Fruit fly (Drosophila melanogaster): ENCODE results near the gene CG9692.

DNA sequence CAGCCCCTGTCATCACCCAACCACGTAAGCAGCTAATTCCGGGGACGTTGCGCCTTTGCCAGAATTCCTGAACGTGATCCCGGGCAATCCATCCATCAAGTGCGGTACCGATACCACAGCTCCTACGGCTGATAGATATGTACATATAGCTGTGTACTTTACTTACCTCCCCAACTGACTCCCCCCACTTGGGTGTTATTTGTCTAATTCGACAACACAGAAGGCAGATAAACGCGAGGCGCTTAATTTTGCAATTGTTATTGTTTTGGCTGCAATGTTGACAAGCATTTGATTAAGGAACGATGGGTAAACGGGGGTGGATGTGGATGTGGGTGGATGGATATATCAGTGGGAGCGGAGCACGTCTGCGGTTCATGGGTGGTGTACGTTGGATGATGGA is 34.6 kb upstream of the CG9692 start:
- TF ChIP-seq net (GFP tag; optimal IDR thresholded peaks at IDR 0.05) (no peak), OdsH (GFP tag; optimal IDR thresholded peaks at IDR 0.05) (no peak), pdm3 (GFP tag; optimal IDR thresholded peaks at IDR 0.05) (no peak), Blimp-1 (GFP tag; optimal IDR thresholded peaks at IDR 0.05) (no peak), CG10631 (GFP tag; optimal IDR thresholded peaks at IDR 0.05) (no peak), CG8319 (GFP tag; optimal IDR thresholded peaks at IDR 0.05) (no peak), esn (GFP tag; optimal IDR thresholded peaks at IDR 0.05) (no peak), Hr38 (GFP tag; optimal IDR thresholded peaks at IDR 0.05) (no peak), spab (GFP tag; optimal IDR thresholded peaks at IDR 0.05) (no peak), fkh (GFP tag; optimal IDR thresholded peaks at IDR 0.05) (peak; percentile 87), CG16779 (tag; optimal IDR thresholded peaks at IDR 0.05) (no peak), achi (GFP tag; optimal IDR thresholded peaks at IDR 0.05) (no peak), Smox (GFP tag; optimal IDR thresholded peaks at IDR 0.05) (no peak)

Measured in whole organism, prepupa.